Worm (Caenorhabditis elegans): ENCODE measurements around the gene dpy-2.

The dpy-2 gene

ce11 chrII:6667534-6667933 is 46.6 kb upstream of the dpy-2 start:
- no peak for TF ChIP-seq unc-55 (GFP tag; optimal IDR thresholded peaks at IDR 0.05)
- no peak for TF ChIP-seq tbx-2 (tag; optimal IDR thresholded peaks at IDR 0.05)
- TF ChIP-seq lim-6 (tag; optimal IDR thresholded peaks at IDR 0.05), result no peak
- TF ChIP-seq ceh-22 (tag; optimal IDR thresholded peaks at IDR 0.05), result no peak
- no peak for TF ChIP-seq pag-3 (tag; optimal IDR thresholded peaks at IDR 0.05; ENCODE audit: borderline replicate concordance)

- no peak for TF ChIP-seq unc-55 (GFP tag; optimal IDR thresholded peaks at IDR 0.05)
Observed at ce11 chrII:6668496-6668895, 45.6 kb upstream of the dpy-2 start.

DNA sequence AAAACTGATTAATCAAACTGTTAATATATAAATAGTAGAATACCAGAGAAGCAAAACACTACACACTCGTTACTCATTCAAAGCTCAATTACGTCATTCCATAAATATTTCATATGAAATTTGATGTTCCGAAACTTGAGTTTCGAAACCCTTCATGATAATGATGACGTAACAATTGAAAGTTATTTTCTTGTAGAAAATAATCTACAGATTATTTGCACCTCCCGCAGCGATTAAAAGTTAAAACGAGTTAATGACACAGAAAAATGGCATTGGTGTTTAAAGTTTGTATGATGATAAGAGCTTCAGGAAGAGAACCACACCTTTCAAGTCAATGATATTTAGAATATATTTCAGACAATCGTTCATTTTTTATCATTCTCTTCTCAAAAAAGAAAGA is 40.2 kb upstream of the dpy-2 start, which contains the start of gene H43E16.1:
TSS of gene H43E16.1 (plus strand) at position 375 of the 400 bp plus-strand sequence.
- TF ChIP-seq pqm-1 (tag; optimal IDR thresholded peaks at IDR 0.05) (no peak), pax-1 (tag; optimal IDR thresholded peaks at IDR 0.05) (no peak), ceh-48 (tag; optimal IDR thresholded peaks at IDR 0.05) (no peak), ceh-34 (tag; optimal IDR thresholded peaks at IDR 0.05) (no peak)

ce11 chrII:6679724-6680123 is 34.4 kb upstream of the dpy-2 start, which contains the start of gene ift-74:
ift-74 (plus strand) TSS chrII:6680024.
- no peak for TF ChIP-seq hlh-8 (tag; optimal IDR thresholded peaks at IDR 0.05)
- TF ChIP-seq madf-2 (tag; optimal IDR thresholded peaks at IDR 0.05), result no peak
- no peak for TF ChIP-seq unc-42 (tag; optimal IDR thresholded peaks at IDR 0.05)
- TF ChIP-seq ahr-1 (tag; optimal IDR thresholded peaks at IDR 0.05), result no peak
- no peak for TF ChIP-seq fax-1 (tag; optimal IDR thresholded peaks at IDR 0.05)

- TF ChIP-seq ttx-3 (tag; optimal IDR thresholded peaks at IDR 0.05), result no peak
- no peak for TF ChIP-seq ceh-6 (GFP tag; optimal IDR thresholded peaks at IDR 0.05)
- no peak for TF ChIP-seq F13H6.1 (tag; optimal IDR thresholded peaks at IDR 0.05)
- no peak for TF ChIP-seq elt-4 (tag; optimal IDR thresholded peaks at IDR 0.05)
- TF ChIP-seq nhr-232 (tag; optimal IDR thresholded peaks at IDR 0.05), result no peak
- TF ChIP-seq odd-2 (tag; optimal IDR thresholded peaks at IDR 0.05), result no peak
- no peak for TF ChIP-seq ceh-9 (tag; optimal IDR thresholded peaks at IDR 0.05)
- TF ChIP-seq hlh-13 (GFP tag; optimal IDR thresholded peaks at IDR 0.05), result no peak
- TF ChIP-seq tbx-2 (tag; optimal IDR thresholded peaks at IDR 0.05), result no peak
Observed at ce11 chrII:6681478-6681877, 32.6 kb upstream of the dpy-2 start.

- TF ChIP-seq rnt-1 (tag; optimal IDR thresholded peaks at IDR 0.05), result no peak
- no peak for TF ChIP-seq che-1 (tag; optimal IDR thresholded peaks at IDR 0.05)
- no peak for TF ChIP-seq eyg-1 (tag; optimal IDR thresholded peaks at IDR 0.05)
- no peak for TF ChIP-seq pha-4 (tag; optimal IDR thresholded peaks at IDR 0.05)
Observed at ce11 chrII:6682918-6683317, 31.2 kb upstream of the dpy-2 start.

ce11 chrII:6683663-6684285 is 30.3 kb upstream of the dpy-2 start, which contains the start of gene gyf-1:
gyf-1 (plus strand) TSS chrII:6684235.
- TF ChIP-seq hlh-8 (tag; optimal IDR thresholded peaks at IDR 0.05) (no peak), dmd-4 (tag; optimal IDR thresholded peaks at IDR 0.05; ENCODE audit: borderline replicate concordance) (no peak), unc-55 (GFP tag; optimal IDR thresholded peaks at IDR 0.05) (peak; percentile 81), C08G9.2 (tag; optimal IDR thresholded peaks at IDR 0.05) (peak; percentile 46), ets-4 (tag; optimal IDR thresholded peaks at IDR 0.05) (peak; percentile 36), tbx-2 (tag; optimal IDR thresholded peaks at IDR 0.05) (peak; percentile 70), elt-2 (tag; optimal IDR thresholded peaks at IDR 0.05) (no peak), fkh-6 (tag; optimal IDR thresholded peaks at IDR 0.05) (no peak), ceh-31 (tag; optimal IDR thresholded peaks at IDR 0.05) (peak; percentile 76), ceh-34 (tag; optimal IDR thresholded peaks at IDR 0.05) (peak; percentile 40), rnt-1 (tag; optimal IDR thresholded peaks at IDR 0.05) (peak; percentile 73), ceh-18 (tag; optimal IDR thresholded peaks at IDR 0.05) (peak; percentile 26)
